Fruit fly (Drosophila melanogaster): ENCODE data around the gene Phb1.

Phb1 gene

DNA sequence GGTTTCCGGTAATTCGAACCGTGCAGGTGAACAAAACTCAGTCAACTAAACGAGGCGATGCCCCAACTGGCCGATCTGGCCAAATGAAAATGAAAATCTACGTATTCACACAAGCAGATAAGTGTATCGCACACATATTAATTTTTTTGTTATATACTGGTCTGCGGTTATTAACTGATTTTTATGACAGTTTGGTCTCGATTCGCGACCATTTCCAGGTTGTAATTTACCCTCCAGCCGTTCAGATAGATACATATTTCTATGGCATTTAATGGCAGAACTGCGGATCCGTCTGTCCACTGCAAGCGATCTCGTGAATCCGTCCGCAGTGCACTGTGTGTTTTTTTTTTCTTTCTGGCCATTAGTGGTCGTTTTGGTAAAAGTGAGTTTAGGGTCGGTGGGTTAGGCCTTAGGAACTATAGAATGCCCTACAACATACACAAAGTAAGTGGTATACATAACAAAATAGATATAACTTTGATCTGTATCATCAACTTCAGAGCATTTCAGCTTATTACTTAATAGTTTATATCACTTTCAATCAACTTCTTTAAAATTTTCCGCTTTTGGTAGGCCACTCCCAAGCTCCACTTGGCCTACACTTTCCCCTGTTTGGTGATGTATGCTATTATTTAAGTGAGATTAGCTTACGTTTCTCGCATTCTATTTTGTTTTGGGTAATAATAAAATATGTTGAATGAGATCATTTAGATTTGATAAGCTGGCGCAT is 49.4 kb downstream of the Phb1 start, which contains the start of gene CG17572:
Gene CG17572, minus strand, starts transcription at position 51 of the 730 bp plus-strand sequence.
- no peak for TF ChIP-seq CG8478 (optimal IDR thresholded peaks at IDR 0.05)
- no peak for TF ChIP-seq CTCF (optimal IDR thresholded peaks at IDR 0.05)

DNA sequence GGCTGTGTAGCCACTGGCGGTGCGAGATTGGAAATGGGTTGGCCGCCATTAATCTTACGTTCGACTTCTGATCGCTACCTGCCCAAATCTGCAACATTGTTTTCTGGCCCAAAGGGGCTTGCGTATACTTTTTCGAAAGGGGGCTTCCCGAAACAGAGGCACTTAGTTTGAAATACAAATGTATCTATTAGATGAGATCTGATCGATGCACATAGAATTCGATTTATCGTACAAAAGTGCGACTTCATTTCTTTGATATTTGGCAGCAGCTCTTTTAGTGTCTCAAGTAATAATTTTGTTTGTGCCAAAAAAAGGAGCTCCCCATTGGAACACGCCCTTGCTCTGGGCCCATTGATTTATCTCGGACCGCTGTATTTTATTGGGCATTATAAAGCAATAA is 52.0 kb downstream of the Phb1 start:
- TF ChIP-seq CTCF (optimal IDR thresholded peaks at IDR 0.05) = no peak
- TF ChIP-seq CG8478 (optimal IDR thresholded peaks at IDR 0.05) = no peak
